Worm (Caenorhabditis elegans) whole organism, early embryonic: ENCODE data around the gene srh-76.

Experiments
- B0310.2 ChIP-seq: sonication (generic microtip); optimal IDR thresholded peaks from 2 replicates; lab custom pipeline; 2016; ENCODE audit warnings: mild to moderate bottlenecking, missing genetic modification characterization, missing compliant biosample characterization
- ama-1 ChIP-seq: fragments of 150-350 bp; optimal IDR thresholded peaks from 2 replicates; lab custom pipeline; 2014
- ceh-13 ChIP-seq: fragments of 200-800 bp; sonication (Bioruptor generic); optimal IDR thresholded peaks from 2 replicates; lab custom pipeline; 2018; ENCODE audit warnings: mild to moderate bottlenecking, missing genetic modification characterization, missing compliant biosample characterization
- ceh-36 ChIP-seq: sonication (generic microtip); optimal IDR thresholded peaks from 2 replicates; lab custom pipeline; 2016; ENCODE audit warnings: missing genetic modification characterization, inconsistent platforms, missing compliant biosample characterization
- ets-7 ChIP-seq: sonication (generic microtip); optimal IDR thresholded peaks from 2 replicates; lab custom pipeline; 2016; ENCODE audit warnings: missing genotype, missing genetic modification characterization, missing compliant biosample characterization
- flt-1 ChIP-seq: fragments of 200-800 bp; sonication (Bioruptor generic); IDR thresholded peaks from 2 replicates; pipeline ENCODE4 v1.3.6; 2022; ENCODE audit warnings: missing genetic modification characterization, missing compliant biosample characterization
- hmg-4 ChIP-seq: fragments of 200-800 bp; sonication (Bioruptor generic); optimal IDR thresholded peaks from 2 replicates; lab custom pipeline; 2018; ENCODE audit warnings: mild to moderate bottlenecking, missing genetic modification characterization, missing compliant biosample characterization
- sea-1 ChIP-seq: fragments of 200-800 bp; sonication (Bioruptor generic); conservative IDR thresholded peaks from 2 replicates; pipeline ENCODE4 v1.3.6; 2022; ENCODE audit warnings: missing genetic modification characterization, missing compliant biosample characterization
- tbx-37 ChIP-seq: fragments of 200-800 bp; sonication (Bioruptor generic); conservative IDR thresholded peaks from 2 replicates; pipeline ENCODE4 v1.3.6; 2022; ENCODE audit warnings: missing genetic modification reagents, missing genetic modification characterization, missing compliant biosample characterization
- tra-4 ChIP-seq: sonication (generic microtip); optimal IDR thresholded peaks from 2 replicates; lab custom pipeline; 2017; ENCODE audit warnings: missing genetic modification characterization, missing compliant biosample characterization

ce11 chrV:5876966-5877365 lies 43.3 kb downstream of the srh-76 start:
- TF ChIP-seq tbx-37 (GFP tag; lab: Robert Waterston, UW) (no peak), ama-1 (lab: Kevin White, UChicago) (no peak), tra-4 (no peak), B0310.2 (tag; lab: Kevin White, UChicago) (no peak), sea-1 (GFP tag; lab: Robert Waterston, UW) (no peak), ceh-13 (GFP tag; lab: Kevin White, UChicago) (no peak), ets-7 (tag; lab: Kevin White, UChicago) (no peak), hmg-4 (no peak), flt-1 (no peak), ceh-36 (tag; lab: Kevin White, UChicago) (no peak)
